Fruit fly (Drosophila melanogaster) whole organism, embryonic: Measurements from ENCODE around the gene Polr1C.

Source experiments
- Atf-2 ChIP-seq: fragments of 200-800 bp; sonication (Bioruptor generic); optimal IDR thresholded peaks from 2 replicates; lab custom pipeline; 2016; ENCODE audit warnings: missing biosample characterization, missing genetic modification characterization
- B-H1 ChIP-seq: fragments of 200-800 bp; sonication (Bioruptor generic); IDR thresholded peaks from 3 replicates; pipeline ENCODE4 v1.3.6; 2022; ENCODE audit warnings: missing biosample characterization, missing genetic modification characterization
- Blimp-1 ChIP-seq: fragments of 200-800 bp; sonication (Bioruptor generic); optimal IDR thresholded peaks from 3 replicates; lab custom pipeline; 2018; ENCODE audit warnings: missing biosample characterization, missing genetic modification characterization, mild to moderate bottlenecking, moderate library complexity, missing genetic modification reagents
- CG1024 ChIP-seq: fragments of 200-800 bp; sonication (Bioruptor generic); IDR thresholded peaks from 2 replicates; pipeline ENCODE4 v1.3.6; 2022; ENCODE audit warnings: missing biosample characterization, missing genetic modification characterization
- CG10431 ChIP-seq: fragments of 200-800 bp; sonication (Bioruptor generic); optimal IDR thresholded peaks from 3 replicates; lab custom pipeline; 2018; ENCODE audit warnings: missing biosample characterization, mild to moderate bottlenecking, missing genetic modification characterization
- CG10979 ChIP-seq: fragments of 200-800 bp; sonication (Bioruptor generic); optimal IDR thresholded peaks from 2 replicates; lab custom pipeline; 2018; ENCODE audit warnings: missing biosample characterization, mild to moderate bottlenecking, missing genetic modification characterization, moderate library complexity
- CG11093 ChIP-seq: fragments of 200-800 bp; sonication (Bioruptor generic); IDR thresholded peaks from 3 replicates; pipeline ENCODE4 v1.3.6; 2022; ENCODE audit warnings: missing biosample characterization, missing genetic modification characterization
- CG12391 ChIP-seq: fragments of 200-800 bp; sonication (Bioruptor generic); optimal IDR thresholded peaks from 3 replicates; lab custom pipeline; 2018; ENCODE audit warnings: missing biosample characterization, mild to moderate bottlenecking, missing genetic modification characterization, moderate library complexity
- CG13287 ChIP-seq: fragments of 200-800 bp; sonication (Bioruptor generic); IDR thresholded peaks from 2 replicates; pipeline ENCODE4 v1.3.6; 2022; ENCODE audit warnings: missing biosample characterization, missing genetic modification characterization; ENCODE audit not compliant: partially characterized antibody
- CG13424 ChIP-seq: fragments of 200-800 bp; sonication (Bioruptor generic); optimal IDR thresholded peaks from 2 replicates; lab custom pipeline; 2019; ENCODE audit warnings: missing biosample characterization, mild to moderate bottlenecking, missing genetic modification characterization, moderate library complexity
- CG13624 ChIP-seq: fragments of 200-800 bp; sonication (Bioruptor generic); optimal IDR thresholded peaks from 2 replicates; lab custom pipeline; 2016; ENCODE audit warnings: missing biosample characterization, missing genetic modification characterization
- CG13894 ChIP-seq: fragments of 200-800 bp; sonication (Bioruptor generic); optimal IDR thresholded peaks from 3 replicates; lab custom pipeline; 2018; ENCODE audit warnings: missing biosample characterization, mild to moderate bottlenecking, missing genetic modification characterization, moderate library complexity
- CG1602 ChIP-seq: fragments of 200-800 bp; sonication (Bioruptor generic); optimal IDR thresholded peaks from 3 replicates; lab custom pipeline; 2016; ENCODE audit warnings: missing biosample characterization, missing genetic modification characterization
- CG1792 ChIP-seq: fragments of 200-800 bp; sonication (Bioruptor generic); optimal IDR thresholded peaks from 2 replicates; lab custom pipeline; 2016; ENCODE audit warnings: missing biosample characterization, missing genetic modification characterization
- CG18619 ChIP-seq: fragments of 200-800 bp; sonication (Bioruptor generic); optimal IDR thresholded peaks from 3 replicates; lab custom pipeline; 2017; ENCODE audit warnings: missing biosample characterization, mild to moderate bottlenecking, missing genetic modification characterization
- CG3065 ChIP-seq: fragments of 200-800 bp; sonication (Bioruptor generic); optimal IDR thresholded peaks from 2 replicates; lab custom pipeline; 2016; ENCODE audit warnings: missing biosample characterization, missing genetic modification characterization
- CG34376 ChIP-seq: fragments of 200-800 bp; sonication (Bioruptor generic); optimal IDR thresholded peaks from 2 replicates; lab custom pipeline; 2018; ENCODE audit warnings: missing biosample characterization, mild to moderate bottlenecking, missing genetic modification characterization
- CG4360 ChIP-seq: fragments of 200-800 bp; sonication (Bioruptor generic); IDR thresholded peaks from 2 replicates; pipeline ENCODE4 v1.3.6; 2022; ENCODE audit warnings: missing biosample characterization, missing genetic modification characterization
- CG4424 ChIP-seq: fragments of 200-800 bp; sonication (Bioruptor generic); optimal IDR thresholded peaks from 3 replicates; lab custom pipeline; 2016; ENCODE audit warnings: missing biosample characterization, missing genetic modification characterization
- CG6683 ChIP-seq: fragments of 200-800 bp; sonication (Bioruptor generic); optimal IDR thresholded peaks from 2 replicates; lab custom pipeline; 2017; ENCODE audit warnings: missing biosample characterization, mild to moderate bottlenecking, missing genetic modification characterization, missing genetic modification reagents
- CG7357 ChIP-seq: fragments of 200-800 bp; sonication (Bioruptor generic); IDR thresholded peaks from 3 replicates; pipeline ENCODE4 v1.3.6; 2022; ENCODE audit warnings: missing biosample characterization, missing genetic modification characterization
- CG8388 ChIP-seq: fragments of 200-800 bp; sonication (Bioruptor generic); optimal IDR thresholded peaks from 2 replicates; lab custom pipeline; 2019; ENCODE audit warnings: missing biosample characterization, mild to moderate bottlenecking, missing genetic modification characterization, moderate library complexity
- CG9215 ChIP-seq: fragments of 200-800 bp; sonication (Bioruptor generic); IDR thresholded peaks from 2 replicates; pipeline ENCODE4 v1.3.6; 2022; ENCODE audit warnings: missing biosample characterization, missing genetic modification characterization
- CG9609 ChIP-seq: fragments of 200-800 bp; sonication (Bioruptor generic); optimal IDR thresholded peaks from 3 replicates; lab custom pipeline; 2016; ENCODE audit warnings: missing biosample characterization, missing genetic modification characterization
- Dip2 ChIP-seq: fragments of 200-800 bp; sonication (Bioruptor generic); IDR thresholded peaks from 2 replicates; pipeline ENCODE4 v1.3.6; 2022; ENCODE audit warnings: missing biosample characterization, missing genetic modification characterization
- Doc3 ChIP-seq: fragments of 200-800 bp; sonication (Bioruptor generic); IDR thresholded peaks from 3 replicates; pipeline ENCODE4 v1.3.6; 2022; ENCODE audit warnings: missing biosample characterization, missing genetic modification characterization; ENCODE audit not compliant: partially characterized antibody
- Gsc ChIP-seq: fragments of 200-800 bp; sonication (Bioruptor generic); IDR thresholded peaks from 2 replicates; pipeline ENCODE4 v1.3.6; 2022; ENCODE audit warnings: missing biosample characterization, missing genetic modification characterization
- Hmx ChIP-seq: fragments of 200-800 bp; sonication (Bioruptor generic); optimal IDR thresholded peaks from 2 replicates; lab custom pipeline; 2016; ENCODE audit warnings: missing biosample characterization, missing genetic modification characterization
- chinmo ChIP-seq: fragments of 200-800 bp; sonication (Bioruptor generic); IDR thresholded peaks from 4 replicates; pipeline ENCODE4 v1.3.6; 2022; ENCODE audit warnings: missing biosample characterization, missing genetic modification characterization; ENCODE audit not compliant: partially characterized antibody
- fd96Cb ChIP-seq: fragments of 200-800 bp; sonication (Bioruptor generic); optimal IDR thresholded peaks from 2 replicates; lab custom pipeline; 2018; ENCODE audit warnings: missing biosample characterization, mild to moderate bottlenecking, missing genetic modification characterization, moderate library complexity
- gsb-n ChIP-seq: fragments of 200-800 bp; sonication (Bioruptor generic); optimal IDR thresholded peaks from 3 replicates; lab custom pipeline; 2018; ENCODE audit warnings: missing biosample characterization, mild to moderate bottlenecking, missing genetic modification characterization
- lilli ChIP-seq: fragments of 200-800 bp; sonication (Bioruptor generic); optimal IDR thresholded peaks from 3 replicates; lab custom pipeline; 2016; ENCODE audit warnings: missing biosample characterization, missing genetic modification characterization
- lov ChIP-seq, 2 experiments: fragments of 200-800 bp in 1 of 2; fragments of >200 bp in 1 of 2; sonication (Bioruptor generic) in 1 of 2; IDR thresholded peaks in 1 of 2; optimal IDR thresholded peaks in 1 of 2; 2 replicates in 1 of 2; 3 replicates in 1 of 2; pipeline versions ENCODE4 v1.3.6 to Lab custom; 2017 to 2022; ENCODE audit warnings: missing biosample characterization in 1 of 2, missing genetic modification characterization in 1 of 2
- nau ChIP-seq: fragments of 200-800 bp; sonication (Bioruptor generic); optimal IDR thresholded peaks from 3 replicates; lab custom pipeline; 2017; ENCODE audit warnings: missing biosample characterization, mild to moderate bottlenecking, missing genetic modification characterization, missing genetic modification reagents
- pan ChIP-seq, 4 experiments: fragments of >200 bp in 3 of 4; fragments of 200-800 bp in 1 of 4; sonication (Bioruptor generic) in 1 of 4; optimal IDR thresholded peaks in 3 of 4; IDR thresholded peaks in 1 of 4; 2 replicates each; pipeline versions ENCODE4 v1.3.6 to Lab custom; 2017 to 2022; ENCODE audit warnings: missing biosample characterization in 2 of 4, missing genetic modification characterization in 2 of 4, mixed read lengths in 1 of 4
- phol ChIP-seq: fragments of 200-800 bp; sonication (Bioruptor generic); optimal IDR thresholded peaks from 3 replicates; lab custom pipeline; 2018; ENCODE audit warnings: missing biosample characterization, mild to moderate bottlenecking, missing genetic modification characterization, moderate library complexity
- ranshi ChIP-seq: fragments of 200-800 bp; sonication (Bioruptor generic); IDR thresholded peaks from 2 replicates; pipeline ENCODE4 v1.3.6; 2022; ENCODE audit warnings: missing biosample characterization, missing genetic modification characterization
- salm ChIP-seq: fragments of 200-800 bp; sonication (Bioruptor generic); optimal IDR thresholded peaks from 2 replicates; lab custom pipeline; 2018; ENCODE audit warnings: missing biosample characterization, mild to moderate bottlenecking, missing genetic modification characterization
- sd ChIP-seq: fragments of 200-800 bp; sonication (Bioruptor generic); optimal IDR thresholded peaks from 3 replicates; lab custom pipeline; 2018; ENCODE audit warnings: missing biosample characterization, mild to moderate bottlenecking, missing genetic modification characterization, moderate library complexity
- seq ChIP-seq: fragments of 200-800 bp; sonication (Bioruptor generic); IDR thresholded peaks from 2 replicates; pipeline ENCODE4 v1.3.6; 2022; ENCODE audit warnings: missing biosample characterization, missing genetic modification characterization
- shn ChIP-seq: fragments of 200-800 bp; sonication (Bioruptor generic); optimal IDR thresholded peaks from 3 replicates; lab custom pipeline; 2016; ENCODE audit warnings: missing biosample characterization, missing genetic modification characterization
- slp2 ChIP-seq: fragments of 200-800 bp; sonication (Bioruptor generic); optimal IDR thresholded peaks from 2 replicates; lab custom pipeline; 2016; ENCODE audit warnings: missing biosample characterization, missing genetic modification characterization
- sob ChIP-seq: fragments of 200-800 bp; sonication (Bioruptor generic); IDR thresholded peaks from 2 replicates; pipeline ENCODE4 v1.3.6; 2022; ENCODE audit warnings: missing biosample characterization, missing genetic modification characterization
- tll ChIP-seq, 2 experiments: fragments of 200-800 bp in 1 of 2; fragments of >200 bp in 1 of 2; sonication (Bioruptor generic) in 1 of 2; optimal IDR thresholded peaks; 2 replicates each; lab custom pipeline; 2017 to 2019; ENCODE audit warnings: missing biosample characterization in 2 of 2, missing genetic modification characterization in 2 of 2, mild to moderate bottlenecking in 1 of 2, moderate library complexity in 1 of 2
- unc-4 ChIP-seq: fragments of 200-800 bp; sonication (Bioruptor generic); IDR thresholded peaks from 2 replicates; pipeline ENCODE4 v1.3.6; 2022; ENCODE audit warnings: missing biosample characterization, missing genetic modification characterization; ENCODE audit not compliant: partially characterized antibody
- unpg ChIP-seq: fragments of 200-800 bp; sonication (Bioruptor generic); optimal IDR thresholded peaks from 3 replicates; lab custom pipeline; 2018; ENCODE audit warnings: missing biosample characterization, mild to moderate bottlenecking, missing genetic modification characterization, moderate library complexity

Polr1C gene

dm6 chr2L:4971329-4971798, 2.6 kb downstream of the Polr1C start, which contains the start of gene CG14043 (continued):
- TF ChIP-seq lov (optimal IDR thresholded peaks at IDR 0.05; lab: Kevin White, UChicago) = no peak
- no peak for TF ChIP-seq lov (GFP tag; IDR thresholded peaks at IDR 0.05; lab: Robert Waterston, UW)
- TF ChIP-seq shn = no peak
- peak; percentile 21 for TF ChIP-seq CG1602 (GFP tag; lab: Kevin White, UChicago)
- no peak for TF ChIP-seq ranshi
- no peak for TF ChIP-seq B-H1 (GFP tag; lab: Robert Waterston, UW)
- peak; percentile 42 for TF ChIP-seq CG13424 (tag; lab: Kevin White, UChicago)

dm6 chr2L:4973731-4974415, 5.1 kb downstream of the Polr1C start, which contains the start of gene mRpL28:
TSS of gene mRpL28 (plus strand) at chr2L:4973976.
- TF ChIP-seq lilli (GFP tag; lab: Kevin White, UChicago) = peak; percentile 12
- TF ChIP-seq CG4360 = no peak
- no peak for TF ChIP-seq fd96Cb (tag; lab: Kevin White, UChicago)
- peak; percentile 1 for TF ChIP-seq CG10431 (GFP tag; lab: Kevin White, UChicago)
- TF ChIP-seq Dip2 (GFP tag; lab: Robert Waterston, UW) = no peak
- TF ChIP-seq CG10979 (tag; lab: Kevin White, UChicago) = no peak
- TF ChIP-seq seq (GFP tag; lab: Robert Waterston, UW) = no peak
- TF ChIP-seq CG18619 (GFP tag; lab: Kevin White, UChicago) = no peak
- TF ChIP-seq gsb-n = no peak
- TF ChIP-seq CG9609 = no peak
- TF ChIP-seq CG1792 = no peak
- TF ChIP-seq CG12391 (tag; lab: Kevin White, UChicago) = peak; percentile 40
- no peak for TF ChIP-seq CG13894 (tag; lab: Kevin White, UChicago)
- no peak for TF ChIP-seq tll (GFP tag; optimal IDR thresholded peaks at IDR 0.05; lab: Kevin White, UChicago)
- TF ChIP-seq CG4424 (GFP tag; lab: Kevin White, UChicago) = no peak
- peak; percentile 20 for TF ChIP-seq unpg (GFP tag; lab: Kevin White, UChicago)
- TF ChIP-seq CG3065 (GFP tag; lab: Kevin White, UChicago) = no peak
- TF ChIP-seq CG34376 (GFP tag; lab: Kevin White, UChicago) = peak; percentile 19
- TF ChIP-seq Atf-2 (GFP tag; lab: Kevin White, UChicago) = no peak
- TF ChIP-seq Doc3 (GFP tag; lab: Robert Waterston, UW) = peak; percentile 21; the same call in 1 of the 3 replicates
- TF ChIP-seq CG11093 (GFP tag; lab: Robert Waterston, UW) = no peak
- TF ChIP-seq chinmo = no peak
- peak; percentile 20 for TF ChIP-seq CG6683 (GFP tag; lab: Kevin White, UChicago)
- no peak for TF ChIP-seq salm
- no peak for TF ChIP-seq pan (optimal IDR thresholded peaks at IDR 0.05; lab: Kevin White, UChicago)
- no peak for TF ChIP-seq pan (GFP tag; optimal IDR thresholded peaks at IDR 0.05 in 1 of 2, IDR thresholded peaks at IDR 0.05 in 1 of 2)
- no peak for TF ChIP-seq Hmx
- TF ChIP-seq CG13624 (GFP tag; lab: Kevin White, UChicago) = peak; percentile 59
- no peak for TF ChIP-seq CG9215 (GFP tag; lab: Robert Waterston, UW)
- TF ChIP-seq CG13287 (GFP tag; lab: Robert Waterston, UW) = peak; percentile 72; the same call in 1 of the 2 replicates
- peak; percentile 70 for TF ChIP-seq phol (tag; lab: Kevin White, UChicago)
- TF ChIP-seq slp2 = no peak
- TF ChIP-seq Blimp-1 (GFP tag; lab: Kevin White, UChicago) = no peak
- no peak for TF ChIP-seq nau (GFP tag; lab: Kevin White, UChicago)
- TF ChIP-seq Gsc (GFP tag; lab: Robert Waterston, UW) = no peak
- TF ChIP-seq sob (GFP tag; lab: Robert Waterston, UW) = no peak
- no peak for TF ChIP-seq CG7357 (GFP tag; lab: Robert Waterston, UW)
- no peak for TF ChIP-seq CG8388 (GFP tag; lab: Kevin White, UChicago)
- TF ChIP-seq unc-4 (GFP tag; lab: Robert Waterston, UW) = peak; percentile 54
- TF ChIP-seq CG1024 = no peak
- TF ChIP-seq sd (tag; lab: Kevin White, UChicago) = no peak
